Worm (Caenorhabditis elegans) whole organism, young adult: Measurements from ENCODE around the gene ccpp-6.

ENCODE experiments used
- C06A6.2 ChIP-seq: fragments of 200-800 bp; sonication (Bioruptor generic); conservative IDR thresholded peaks from 2 replicates; pipeline ENCODE4 v1.3.6; 2022; ENCODE audit warnings: missing genetic modification characterization, missing compliant biosample characterization
- F10E7.11 ChIP-seq: sonication (generic microtip); optimal IDR thresholded peaks from 2 replicates; lab custom pipeline; 2017; ENCODE audit warnings: mild to moderate bottlenecking, missing genetic modification characterization, moderate library complexity, missing compliant biosample characterization
- F23B12.7 ChIP-seq: sonication (generic microtip); optimal IDR thresholded peaks from 2 replicates; lab custom pipeline; 2017; ENCODE audit warnings: missing genetic modification characterization, mild to moderate bottlenecking, missing compliant biosample characterization, antibody characterized with exemption, moderate library complexity; ENCODE audit not compliant: insufficient read depth
- F37B4.10 ChIP-seq: fragments of 200-800 bp; sonication (Bioruptor generic); IDR thresholded peaks from 2 replicates; pipeline ENCODE4 v1.3.6; 2022; ENCODE audit warnings: missing genetic modification characterization, missing compliant biosample characterization
- T07F8.4 ChIP-seq: sonication (generic microtip); optimal IDR thresholded peaks from 2 replicates; lab custom pipeline; 2016; ENCODE audit warnings: mild to moderate bottlenecking, missing genetic modification characterization, moderate library complexity, missing compliant biosample characterization
- Y53F4B.3 ChIP-seq: fragments of 200-800 bp; sonication (Bioruptor generic); IDR thresholded peaks from 2 replicates; pipeline ENCODE4 v1.3.6; 2022; ENCODE audit warnings: missing genetic modification reagents, missing genetic modification characterization, missing compliant biosample characterization
- Y56A3A.18 ChIP-seq: fragments of 200-800 bp; sonication (Bioruptor generic); IDR thresholded peaks from 2 replicates; pipeline ENCODE4 v1.3.6; 2022; ENCODE audit warnings: missing genetic modification reagents, missing genetic modification characterization, missing compliant biosample characterization
- aptf-2 ChIP-seq: fragments of 200-800 bp; sonication (Bioruptor generic); conservative IDR thresholded peaks from 2 replicates; pipeline ENCODE4 v1.3.6; 2022; ENCODE audit warnings: missing genetic modification reagents, missing genetic modification characterization, missing compliant biosample characterization
- attf-3 ChIP-seq: fragments of 200-800 bp; sonication (Bioruptor generic); conservative IDR thresholded peaks from 2 replicates; pipeline ENCODE4 v1.3.6; 2022; ENCODE audit warnings: missing genetic modification reagents, missing genetic modification characterization, missing compliant biosample characterization
- attf-6 ChIP-seq: fragments of 200-800 bp; sonication (Bioruptor generic); IDR thresholded peaks from 2 replicates; pipeline ENCODE4 v1.3.6; 2022; ENCODE audit warnings: missing genetic modification reagents, missing genetic modification characterization, missing compliant biosample characterization
- bed-2 ChIP-seq: fragments of 200-800 bp; sonication (Bioruptor generic); IDR thresholded peaks from 2 replicates; pipeline ENCODE4 v1.3.6; 2022; ENCODE audit warnings: missing genetic modification reagents, missing genetic modification characterization, missing compliant biosample characterization
- chd-7 ChIP-seq: sonication (generic microtip); optimal IDR thresholded peaks from 2 replicates; lab custom pipeline; 2016; ENCODE audit warnings: mild to moderate bottlenecking, missing genetic modification characterization, moderate library complexity, missing compliant biosample characterization
- dox-1 ChIP-seq: fragments of 200-800 bp; sonication (Bioruptor generic); IDR thresholded peaks from 2 replicates; pipeline ENCODE4 v1.3.6; 2022; ENCODE audit warnings: missing genetic modification reagents, missing genetic modification characterization, missing compliant biosample characterization
- dpff-1 ChIP-seq: sonication (generic microtip); optimal IDR thresholded peaks from 2 replicates; lab custom pipeline; 2017; ENCODE audit warnings: mild to moderate bottlenecking, missing genetic modification characterization, missing compliant biosample characterization
- egl-18 ChIP-seq: fragments of 200-800 bp; sonication (Bioruptor generic); IDR thresholded peaks from 2 replicates; pipeline ENCODE4 v1.3.6; 2022; ENCODE audit warnings: missing genetic modification reagents, missing genetic modification characterization, missing compliant biosample characterization
- fkh-3 ChIP-seq: sonication (generic microtip); optimal IDR thresholded peaks from 2 replicates; lab custom pipeline; 2016; ENCODE audit warnings: mild to moderate bottlenecking, missing genetic modification characterization, missing compliant biosample characterization
- hlh-26 ChIP-seq: fragments of 200-800 bp; sonication (Bioruptor generic); conservative IDR thresholded peaks from 2 replicates; pipeline ENCODE4 v1.3.6; 2022; ENCODE audit warnings: missing genetic modification reagents, missing genetic modification characterization, missing compliant biosample characterization
- hmg-1.2 ChIP-seq: fragments of 200-800 bp; sonication (Bioruptor generic); IDR thresholded peaks from 2 replicates; pipeline ENCODE4 v1.3.6; 2022; ENCODE audit warnings: missing genetic modification reagents, missing genetic modification characterization, missing compliant biosample characterization
- let-607 ChIP-seq, 2 experiments: fragments of 200-800 bp in 1 of 2; sonication (Bioruptor generic) in 1 of 2; sonication (generic microtip) in 1 of 2; optimal IDR thresholded peaks; 2 replicates each; lab custom pipeline; 2016 to 2018; ENCODE audit warnings: mild to moderate bottlenecking in 2 of 2, missing compliant biosample characterization in 2 of 2, missing genetic modification characterization in 2 of 2, moderate library complexity in 2 of 2, missing genotype in 1 of 2
- lin-26 ChIP-seq: fragments of 200-800 bp; sonication (Bioruptor generic); IDR thresholded peaks from 2 replicates; pipeline ENCODE4 v1.3.6; 2022; ENCODE audit warnings: missing genetic modification reagents, missing genetic modification characterization, missing compliant biosample characterization
- lin-54 ChIP-seq: fragments of 200-800 bp; sonication (Bioruptor generic); optimal IDR thresholded peaks from 2 replicates; lab custom pipeline; 2018; ENCODE audit warnings: mild to moderate bottlenecking, missing genetic modification characterization, missing compliant biosample characterization
- mcd-1 ChIP-seq: fragments of 200-800 bp; sonication (Bioruptor generic); IDR thresholded peaks from 2 replicates; pipeline ENCODE4 v1.3.6; 2022; ENCODE audit warnings: missing genetic modification reagents, missing genetic modification characterization, missing compliant biosample characterization
- nfya-1 ChIP-seq: sonication (generic microtip); optimal IDR thresholded peaks from 2 replicates; lab custom pipeline; 2017; ENCODE audit warnings: antibody characterized with exemption, missing compliant biosample characterization, missing genetic modification characterization, borderline replicate concordance; ENCODE audit not compliant: insufficient read depth
- nfya-2 ChIP-seq: fragments of 200-800 bp; sonication (Bioruptor generic); IDR thresholded peaks from 2 replicates; pipeline ENCODE4 v1.3.6; 2022; ENCODE audit warnings: missing genetic modification reagents, missing genetic modification characterization, missing compliant biosample characterization
- nfyb-1 ChIP-seq: fragments of 200-800 bp; sonication (Bioruptor generic); IDR thresholded peaks from 2 replicates; pipeline ENCODE4 v1.3.6; 2022; ENCODE audit warnings: missing genetic modification reagents, missing genetic modification characterization, missing compliant biosample characterization
- nhr-90 ChIP-seq: sonication (generic microtip); optimal IDR thresholded peaks from 2 replicates; lab custom pipeline; 2016; ENCODE audit warnings: missing genotype, mild to moderate bottlenecking, missing genetic modification characterization, missing compliant biosample characterization
- pbrm-1 ChIP-seq: fragments of 200-800 bp; sonication (Bioruptor generic); IDR thresholded peaks from 2 replicates; pipeline ENCODE4 v1.3.6; 2022; ENCODE audit warnings: missing genetic modification reagents, missing genetic modification characterization, missing compliant biosample characterization
- rpc-1 ChIP-seq, 2 experiments: fragments of 150-350 bp in 1 of 2; sonication (generic microtip) in 1 of 2; optimal IDR thresholded peaks; 2 replicates each; lab custom pipeline; 2014 to 2018; ENCODE audit warnings: missing biosample characterization in 1 of 2, missing genetic modification characterization in 1 of 2, missing genetic modification reagents in 1 of 2, missing genotype in 1 of 2
- sdz-38 ChIP-seq: sonication (generic microtip); optimal IDR thresholded peaks from 2 replicates; lab custom pipeline; 2016; ENCODE audit warnings: missing genotype, missing genetic modification characterization, missing compliant biosample characterization
- sea-2 ChIP-seq: fragments of 200-800 bp; sonication (Bioruptor generic); IDR thresholded peaks from 2 replicates; pipeline ENCODE4 v1.3.6; 2022; ENCODE audit warnings: missing genetic modification characterization, missing compliant biosample characterization
- snpc-1.1 ChIP-seq: sonication (generic microtip); optimal IDR thresholded peaks from 2 replicates; lab custom pipeline; 2017; ENCODE audit warnings: missing genetic modification characterization, mild to moderate bottlenecking, missing compliant biosample characterization, antibody characterized with exemption, moderate library complexity, missing genotype, missing genetic modification reagents; ENCODE audit not compliant: insufficient read depth
- snpc-1.3 ChIP-seq: sonication (generic microtip); optimal IDR thresholded peaks from 2 replicates; lab custom pipeline; 2017; ENCODE audit warnings: missing genetic modification characterization, mild to moderate bottlenecking, missing compliant biosample characterization, antibody characterized with exemption, moderate library complexity, missing genotype, missing genetic modification reagents; ENCODE audit not compliant: insufficient read depth
- snpc-4 ChIP-seq, 5 experiments: fragments of 150-350 bp in 1 of 5; sonication (generic microtip) in 4 of 5; optimal IDR thresholded peaks; 2 replicates each; lab custom pipeline; 2014 to 2018; ENCODE audit warnings: missing genetic modification characterization in 5 of 5, missing biosample characterization in 3 of 5, antibody characterized with exemption in 2 of 5, mild to moderate bottlenecking in 2 of 5, missing compliant biosample characterization in 2 of 5, missing genotype in 2 of 5, moderate library complexity in 2 of 5, missing genetic modification reagents in 1 of 5
- somi-1 ChIP-seq: fragments of 200-800 bp; sonication (Bioruptor generic); optimal IDR thresholded peaks from 2 replicates; lab custom pipeline; 2018; ENCODE audit warnings: mild to moderate bottlenecking, missing genetic modification characterization, missing compliant biosample characterization
- unc-130 ChIP-seq: sonication (generic microtip); optimal IDR thresholded peaks from 2 replicates; lab custom pipeline; 2016; ENCODE audit warnings: missing genetic modification reagents, missing genetic modification characterization, missing compliant biosample characterization
- xnd-1 ChIP-seq: sonication (generic microtip); optimal IDR thresholded peaks from 2 replicates; lab custom pipeline; 2016; ENCODE audit warnings: missing genotype, missing genetic modification reagents, missing genetic modification characterization, missing compliant biosample characterization

Gene ccpp-6

DNA sequence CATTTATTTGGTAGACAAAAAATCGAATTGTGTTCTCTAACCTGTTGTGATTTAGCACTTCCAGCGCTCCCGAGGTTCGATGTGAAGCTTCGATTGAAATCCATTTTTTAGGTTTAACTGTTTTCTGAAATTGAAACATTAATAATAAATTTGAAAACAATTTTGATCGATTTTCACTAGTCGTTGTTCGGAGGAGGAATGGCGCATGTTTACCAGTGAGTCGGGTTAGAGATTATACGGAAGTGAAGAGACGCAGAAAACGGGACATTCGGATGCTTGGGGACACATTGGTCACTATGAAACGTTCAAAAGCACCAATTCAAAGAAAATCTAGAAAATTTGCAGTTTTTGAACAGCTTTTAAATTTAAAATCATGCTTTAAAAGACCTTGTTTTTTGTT lies 11.7 kb upstream of the ccpp-6 start, which contains the start of gene fbxl-3:
TSS of gene fbxl-3 (minus strand) at position 124 of the 400 bp plus-strand sequence.
- TF ChIP-seq hmg-1.2 (GFP tag; lab: Robert Waterston, UW) = peak; percentile 83; the same call in 1 of the 2 replicates
- no peak for TF ChIP-seq snpc-4 (GFP tag; optimal IDR thresholded peaks at IDR 0.05; lab: Kevin White, UChicago)
- no peak for TF ChIP-seq snpc-4 (tag; optimal IDR thresholded peaks at IDR 0.05; lab: Kevin White, UChicago)

DNA sequence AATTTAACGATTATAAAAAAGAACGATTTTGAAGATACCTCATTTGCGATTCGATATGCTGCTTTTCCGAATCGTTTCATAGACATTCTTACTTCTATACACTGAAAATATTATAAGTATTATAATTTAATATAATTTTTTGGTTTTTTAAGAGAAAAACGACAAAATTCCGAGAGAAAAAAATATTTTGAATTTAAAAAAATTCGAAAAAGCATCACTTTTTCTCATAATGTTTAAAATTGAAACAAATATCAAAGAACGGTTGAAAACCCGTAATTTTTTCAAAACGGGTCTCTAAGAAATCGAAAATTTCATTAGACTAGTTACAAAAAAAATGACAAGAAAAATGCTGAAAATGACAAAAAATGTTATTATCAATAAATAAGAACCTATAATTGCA lies 8.5 kb upstream of the ccpp-6 start, which contains the start of gene pink-1:
TSS of gene pink-1 (minus strand) at position 101 of the 400 bp plus-strand sequence.
- TF ChIP-seq egl-18 (GFP tag; lab: Robert Waterston, UW) (no peak), nfyb-1 (no peak), F10E7.11 (tag; lab: Kevin White, UChicago) (no peak), mcd-1 (GFP tag; lab: Robert Waterston, UW) (no peak), lin-54 (no peak), nfya-1 (no peak), Y56A3A.18 (no peak), let-607 (tag; optimal IDR thresholded peaks at IDR 0.05; lab: Kevin White, UChicago) (no peak), somi-1 (GFP tag; lab: Kevin White, UChicago) (no peak), rpc-1 (optimal IDR thresholded peaks at IDR 0.05; lab: Kevin White, UChicago) (no peak), rpc-1 (tag; optimal IDR thresholded peaks at IDR 0.05; lab: Kevin White, UChicago) (no peak), bed-2 (GFP tag; lab: Robert Waterston, UW) (no peak), snpc-1.3 (tag; lab: Kevin White, UChicago) (no peak), snpc-1.1 (no peak), attf-6 (no peak), fkh-3 (tag; lab: Kevin White, UChicago) (no peak), nhr-90 (tag; lab: Kevin White, UChicago) (no peak), nfya-2 (GFP tag; lab: Robert Waterston, UW) (no peak), chd-7 (no peak), sea-2 (GFP tag; lab: Robert Waterston, UW) (no peak)

ce11 chrII:5393090-5393489 lies 6.0 kb upstream of the ccpp-6 start, which contains the start of gene brap-2:
Gene brap-2, minus strand, starts transcription at chrII:5393190.
- TF ChIP-seq dox-1 (GFP tag; lab: Robert Waterston, UW) = no peak
- TF ChIP-seq F37B4.10 = no peak
- TF ChIP-seq xnd-1 (tag; lab: Kevin White, UChicago) = no peak
- no peak for TF ChIP-seq fkh-3 (tag; lab: Kevin White, UChicago)
- TF ChIP-seq dpff-1 = no peak
- no peak for TF ChIP-seq pbrm-1
- TF ChIP-seq Y53F4B.3 (GFP tag; lab: Robert Waterston, UW) = no peak
- no peak for TF ChIP-seq aptf-2 (GFP tag; lab: Robert Waterston, UW)
- no peak for TF ChIP-seq lin-26
- no peak for TF ChIP-seq F23B12.7 (tag; lab: Kevin White, UChicago)
- TF ChIP-seq unc-130 = no peak
- no peak for TF ChIP-seq egl-18 (GFP tag; lab: Robert Waterston, UW)
- no peak for TF ChIP-seq sdz-38
- TF ChIP-seq T07F8.4 = no peak
- no peak for TF ChIP-seq hlh-26 (GFP tag; lab: Robert Waterston, UW)
- TF ChIP-seq C06A6.2 (GFP tag; lab: Robert Waterston, UW) = no peak
- TF ChIP-seq attf-3 (GFP tag; lab: Robert Waterston, UW) = no peak
